Worm (Caenorhabditis elegans) whole organism, L2 larva: ENCODE results near the gene rps-14.

Source experiments
- ama-1 ChIP-seq: fragments of 150-350 bp; optimal IDR thresholded peaks from 2 replicates; lab custom pipeline; 2018; ENCODE audit warnings: inconsistent platforms
- ceh-82 ChIP-seq: fragments of 150-350 bp; optimal IDR thresholded peaks from 2 replicates; lab custom pipeline; 2014; ENCODE audit warnings: missing biosample characterization, missing genetic modification characterization
- lin-39 ChIP-seq: fragments of 150-350 bp; optimal IDR thresholded peaks from 2 replicates; lab custom pipeline; 2014; ENCODE audit warnings: missing biosample characterization, missing genetic modification reagents, missing genetic modification characterization
- nhr-11 ChIP-seq: fragments of 150-350 bp; optimal IDR thresholded peaks from 2 replicates; lab custom pipeline; 2014; ENCODE audit warnings: missing biosample characterization, missing genetic modification characterization
- nhr-12 ChIP-seq: fragments of 150-350 bp; optimal IDR thresholded peaks from 2 replicates; lab custom pipeline; 2014; ENCODE audit warnings: missing biosample characterization, missing genetic modification characterization
- nhr-21 ChIP-seq: fragments of 150-350 bp; optimal IDR thresholded peaks from 2 replicates; lab custom pipeline; 2014; ENCODE audit warnings: missing biosample characterization, missing genetic modification characterization
- nhr-77 ChIP-seq: fragments of 150-350 bp; optimal IDR thresholded peaks from 2 replicates; lab custom pipeline; 2014; ENCODE audit warnings: missing biosample characterization, missing genetic modification characterization
- snpc-4 ChIP-seq: fragments of 150-350 bp; optimal IDR thresholded peaks from 2 replicates; lab custom pipeline; 2014; ENCODE audit warnings: missing biosample characterization, missing genetic modification characterization
- unc-62 ChIP-seq: fragments of 150-350 bp; optimal IDR thresholded peaks from 2 replicates; lab custom pipeline; 2014; ENCODE audit warnings: missing biosample characterization, missing genetic modification reagents, missing genetic modification characterization
- ztf-11 ChIP-seq: sonication (generic microtip); optimal IDR thresholded peaks from 2 replicates; lab custom pipeline; 2017; ENCODE audit warnings: missing biosample characterization, missing genetic modification characterization

DNA sequence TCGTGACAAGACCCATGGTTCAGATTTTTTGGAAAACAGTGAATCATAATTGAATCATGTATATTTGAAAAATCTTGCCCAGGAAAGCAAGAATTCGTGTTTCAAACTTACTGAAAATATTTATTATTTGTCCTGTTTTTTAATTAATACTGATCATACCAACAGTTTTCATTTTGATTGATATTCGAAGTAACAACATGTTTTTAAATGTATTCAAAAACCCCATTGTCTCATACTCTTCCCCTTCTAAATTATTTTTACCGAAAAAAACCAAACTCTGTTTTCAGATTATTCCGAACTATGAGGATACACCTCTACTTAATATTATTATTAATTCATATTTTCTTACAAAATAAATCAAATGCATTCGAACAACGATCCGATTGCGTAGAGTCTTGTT is 36.8 kb upstream of the rps-14 start, which contains the start of gene R151.1:
- TF ChIP-seq ceh-82 (tag; lab: Kevin White, UChicago) (no peak), nhr-77 (tag; lab: Kevin White, UChicago) (no peak), ama-1 (lab: Kevin White, UChicago) (no peak), nhr-12 (tag; lab: Kevin White, UChicago) (no peak), ztf-11 (no peak), unc-62 (GFP tag; lab: Kevin White, UChicago) (no peak), nhr-21 (tag; lab: Kevin White, UChicago) (no peak), lin-39 (tag; lab: Kevin White, UChicago) (no peak), snpc-4 (tag; lab: Kevin White, UChicago) (no peak), nhr-11 (tag; lab: Kevin White, UChicago) (no peak)
